Worm (Caenorhabditis elegans): ENCODE results near the gene fbxa-52.
"Not testable (repeated sequence)": the region's sequence is repeated elsewhere in the genome, so short reads cannot be mapped to it uniquely, and the experiment has no call there.

Gene fbxa-52

ce11 chrX:1678021-1678420 lies 34.4 kb downstream of the fbxa-52 start, which contains the start of gene fbxa-170:
TSS of gene fbxa-170 (minus strand) at chrX:1678121.
- TF ChIP-seq lin-54 (GFP tag; optimal IDR thresholded peaks at IDR 0.05): no peak
- no peak for TF ChIP-seq sptf-2 (GFP tag; optimal IDR thresholded peaks at IDR 0.05)
- no peak for TF ChIP-seq die-1 (tag; optimal IDR thresholded peaks at IDR 0.05)
- no peak for TF ChIP-seq ztf-3 (GFP tag; optimal IDR thresholded peaks at IDR 0.05)
- TF ChIP-seq attf-5 (GFP tag; optimal IDR thresholded peaks at IDR 0.05): no peak
- TF ChIP-seq mxl-1 (tag; optimal IDR thresholded peaks at IDR 0.05): no peak
- no peak for TF ChIP-seq zim-3 (tag; optimal IDR thresholded peaks at IDR 0.05)
- no peak for TF ChIP-seq ztf-18 (tag; optimal IDR thresholded peaks at IDR 0.05)
- TF ChIP-seq lin-26 (GFP tag; IDR thresholded peaks at IDR 0.05): no peak

DNA sequence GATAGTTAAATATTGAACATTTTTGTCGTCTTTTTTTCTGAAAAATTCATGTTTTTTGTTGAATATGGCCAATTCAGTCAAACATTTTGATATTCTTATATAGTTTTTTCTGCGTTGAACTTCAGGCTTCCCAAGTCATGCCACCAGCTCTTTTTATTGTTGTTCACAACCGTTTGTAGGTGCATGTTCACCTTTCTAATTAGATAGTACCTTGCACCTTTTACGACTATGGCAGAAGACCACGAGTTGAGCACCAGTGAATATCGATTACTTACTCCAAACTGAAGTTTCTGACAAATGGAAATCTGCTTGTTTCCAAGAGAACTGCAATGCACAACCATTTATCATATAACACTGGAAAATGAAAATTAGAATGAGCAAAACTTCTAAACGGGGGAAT lies 36.6 kb downstream of the fbxa-52 start:
- TF ChIP-seq lin-54 (GFP tag; optimal IDR thresholded peaks at IDR 0.05): no peak

ce11 chrX:1675147-1675546 lies 37.3 kb downstream of the fbxa-52 start:
- TF ChIP-seq ztf-25 (GFP tag; IDR thresholded peaks at IDR 0.05) (0 out of 2 replicates have a peak, but pooled peaks have one; percentile 49), egl-18 (GFP tag; IDR thresholded peaks at IDR 0.05) (0 out of 2 replicates have a peak, but pooled peaks have one; percentile 49), ztf-18 (tag; optimal IDR thresholded peaks at IDR 0.05) (peak; percentile 8), him-1 (tag; optimal IDR thresholded peaks at IDR 0.05) (peak; percentile 70), lin-26 (GFP tag; IDR thresholded peaks at IDR 0.05) (peak; percentile 67; the same call in 1 of the 2 replicates), D2030.7 (GFP tag; IDR thresholded peaks at IDR 0.05) (peak; percentile 76), B0261.1 (tag; optimal IDR thresholded peaks at IDR 0.05) (peak; percentile 56), snpc-3.4 (tag; optimal IDR thresholded peaks at IDR 0.05) (peak; percentile 26), rpc-1 (optimal IDR thresholded peaks at IDR 0.05) (peak; percentile 51), rpc-1 (tag; optimal IDR thresholded peaks at IDR 0.05) (peak; percentile 80), snpc-1.3 (tag; optimal IDR thresholded peaks at IDR 0.05; ENCODE audit: insufficient read depth) (peak; percentile 11), dox-1 (GFP tag; IDR thresholded peaks at IDR 0.05) (peak; percentile 53), tbp1 (GFP tag; optimal IDR thresholded peaks at IDR 0.05) (peak; percentile 77), ceh-91 (GFP tag; IDR thresholded peaks at IDR 0.05) (0 out of 2 replicates have a peak, but pooled peaks have one; percentile 22), egl-44 (GFP tag; IDR thresholded peaks at IDR 0.05) (peak; percentile 58; the same call in 1 of the 2 replicates), snpc-4 (GFP tag; optimal IDR thresholded peaks at IDR 0.05) (peak; percentile 15), die-1 (tag; optimal IDR thresholded peaks at IDR 0.05) (peak; percentile 45)
- TF ChIP-seq snpc-4 (tag; optimal IDR thresholded peaks at IDR 0.05): not testable (repeated sequence)

DNA sequence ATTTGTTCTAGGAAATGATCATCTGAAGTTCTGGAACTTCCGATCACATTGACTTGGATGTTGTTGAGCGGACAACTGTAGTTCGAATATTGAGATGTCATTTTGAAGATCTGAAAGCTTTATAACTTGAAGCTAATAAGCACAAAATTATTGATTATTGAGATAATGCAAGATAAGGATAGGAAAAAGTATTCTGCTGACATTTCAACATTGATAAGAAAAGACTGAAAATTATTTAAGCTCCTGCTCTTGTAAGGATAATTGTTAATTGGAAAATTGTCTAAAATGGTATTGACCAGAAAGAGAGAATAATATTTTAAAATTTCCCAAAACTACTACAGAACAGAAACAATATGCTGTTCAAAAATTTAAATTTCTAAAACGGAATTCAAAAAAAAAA lies 38.4 kb downstream of the fbxa-52 start, which contains the start of gene tbx-31:
Gene tbx-31 (minus strand): TSS at position 101 of the 400 bp plus-strand sequence.
- TF ChIP-seq hrde-1 (tag; optimal IDR thresholded peaks at IDR 0.05; ENCODE audit: borderline replicate concordance) (no peak), ceh-79 (tag; optimal IDR thresholded peaks at IDR 0.05) (no peak), ZK185.1 (tag; optimal IDR thresholded peaks at IDR 0.05; ENCODE audit: poor library complexity, severe bottlenecking) (no peak), let-607 (tag; optimal IDR thresholded peaks at IDR 0.05) (no peak), nfya-1 (tag; optimal IDR thresholded peaks at IDR 0.05; ENCODE audit: borderline replicate concordance, insufficient read depth) (no peak), hsf-1 (GFP tag; IDR thresholded peaks at IDR 0.05) (no peak), athp-1 (tag; optimal IDR thresholded peaks at IDR 0.05) (no peak), F57C9.4 (tag; optimal IDR thresholded peaks at IDR 0.05) (no peak), hlh-26 (GFP tag; conservative IDR thresholded peaks at IDR 0.05) (no peak), efl-1 (GFP tag; optimal IDR thresholded peaks at IDR 0.05) (no peak), zim-3 (tag; optimal IDR thresholded peaks at IDR 0.05) (no peak), egl-44 (GFP tag; IDR thresholded peaks at IDR 0.05) (no peak), chd-7 (tag; optimal IDR thresholded peaks at IDR 0.05) (no peak), unc-62 (GFP tag; optimal IDR thresholded peaks at IDR 0.05) (no peak), Y56A3A.18 (GFP tag; IDR thresholded peaks at IDR 0.05) (no peak), C06A6.2 (GFP tag; conservative IDR thresholded peaks at IDR 0.05) (no peak)
